Worm (Caenorhabditis elegans) whole organism, mixed stage, embryonic: Measurements from ENCODE around the gene mdt-1.2.

Experiments used
- blmp-1 ChIP-seq: fragments of 150-350 bp; optimal IDR thresholded peaks from 2 replicates; lab custom pipeline; 2014; ENCODE audit warnings: missing biosample characterization, missing genetic modification characterization
- ceh-83 ChIP-seq: fragments of 200-800 bp; sonication (Bioruptor generic); optimal IDR thresholded peaks from 2 replicates; lab custom pipeline; 2018; ENCODE audit warnings: mild to moderate bottlenecking, missing genetic modification characterization, missing compliant biosample characterization
- nhr-237 ChIP-seq: fragments of 150-350 bp; optimal IDR thresholded peaks from 2 replicates; lab custom pipeline; 2014; ENCODE audit warnings: missing biosample characterization, missing genetic modification characterization
- nhr-76 ChIP-seq: sonication (generic microtip); optimal IDR thresholded peaks from 2 replicates; lab custom pipeline; 2017; ENCODE audit warnings: missing biosample characterization, missing genetic modification characterization
- unc-62 ChIP-seq: fragments of 150-350 bp; optimal IDR thresholded peaks from 2 replicates; lab custom pipeline; 2014; ENCODE audit warnings: missing biosample characterization, missing genetic modification reagents, missing genetic modification characterization

- TF ChIP-seq blmp-1 (tag; lab: Kevin White, UChicago) (no peak), nhr-76 (tag; lab: Kevin White, UChicago) (no peak), ceh-83 (GFP tag; lab: Kevin White, UChicago) (no peak), nhr-237 (tag; lab: Kevin White, UChicago) (no peak), unc-62 (no peak)
Measured at ce11 chrX:17176677-17177076, 25.4 kb downstream of the mdt-1.2 start, which contains the start of gene B0302.4.
